Worm (Caenorhabditis elegans) whole organism, mixed stage, embryonic: Measurements from ENCODE around the gene F59B1.10.

ENCODE experiments used
- bed-3 ChIP-seq: fragments of 200-800 bp; sonication (Bioruptor generic); optimal IDR thresholded peaks from 3 replicates; lab custom pipeline; 2018; ENCODE audit warnings: mild to moderate bottlenecking, missing genetic modification characterization, moderate library complexity, missing compliant biosample characterization
- blmp-1 ChIP-seq: fragments of 150-350 bp; optimal IDR thresholded peaks from 2 replicates; lab custom pipeline; 2014; ENCODE audit warnings: missing biosample characterization, missing genetic modification characterization
- ceh-39 ChIP-seq: fragments of 150-350 bp; optimal IDR thresholded peaks from 2 replicates; lab custom pipeline; 2014; ENCODE audit warnings: missing biosample characterization, missing genetic modification characterization
- ceh-43 ChIP-seq: fragments of 200-800 bp; sonication (Bioruptor generic); optimal IDR thresholded peaks from 2 replicates; lab custom pipeline; 2018; ENCODE audit warnings: mild to moderate bottlenecking, missing genetic modification characterization, moderate library complexity, missing compliant biosample characterization
- ces-1 ChIP-seq: fragments of 150-350 bp; optimal IDR thresholded peaks from 2 replicates; lab custom pipeline; 2014; ENCODE audit warnings: missing biosample characterization, missing genetic modification reagents, missing genetic modification characterization
- cnd-1 ChIP-seq: fragments of 200-800 bp; sonication (Bioruptor generic); optimal IDR thresholded peaks from 2 replicates; lab custom pipeline; 2018; ENCODE audit warnings: mild to moderate bottlenecking, missing genetic modification characterization, missing compliant biosample characterization
- drap-1 ChIP-seq: fragments of 200-800 bp; sonication (Bioruptor generic); optimal IDR thresholded peaks from 3 replicates; lab custom pipeline; 2018; ENCODE audit warnings: mild to moderate bottlenecking, missing genetic modification characterization, missing compliant biosample characterization
- elt-1 ChIP-seq: sonication (generic microtip); optimal IDR thresholded peaks from 2 replicates; lab custom pipeline; 2017; ENCODE audit warnings: missing genetic modification characterization, mild to moderate bottlenecking, missing compliant biosample characterization, antibody characterized with exemption, moderate library complexity, borderline replicate concordance; ENCODE audit not compliant: insufficient read depth
- elt-3 ChIP-seq: fragments of 150-350 bp; optimal IDR thresholded peaks from 2 replicates; lab custom pipeline; 2014; ENCODE audit warnings: missing biosample characterization, missing genetic modification characterization
- flh-1 ChIP-seq: fragments of 200-800 bp; sonication (Bioruptor generic); optimal IDR thresholded peaks from 2 replicates; lab custom pipeline; 2018; ENCODE audit warnings: mild to moderate bottlenecking, missing genetic modification characterization, moderate library complexity, missing compliant biosample characterization
- ham-2 ChIP-seq: fragments of 200-800 bp; sonication (Bioruptor generic); optimal IDR thresholded peaks from 2 replicates; lab custom pipeline; 2018; ENCODE audit warnings: mild to moderate bottlenecking, missing genetic modification characterization, missing compliant biosample characterization
- hlh-1 ChIP-seq: fragments of 150-350 bp; optimal IDR thresholded peaks from 2 replicates; lab custom pipeline; 2014; ENCODE audit warnings: missing biosample characterization, missing genetic modification reagents, missing genetic modification characterization
- lin-13 ChIP-seq: fragments of 150-350 bp; optimal IDR thresholded peaks from 2 replicates; lab custom pipeline; 2014; ENCODE audit warnings: missing biosample characterization, missing genetic modification characterization
- lin-32 ChIP-seq: fragments of 200-800 bp; sonication (Bioruptor generic); optimal IDR thresholded peaks from 2 replicates; lab custom pipeline; 2018; ENCODE audit warnings: mild to moderate bottlenecking, missing genetic modification characterization, missing compliant biosample characterization
- lsy-2 ChIP-seq: fragments of 150-350 bp; optimal IDR thresholded peaks from 2 replicates; lab custom pipeline; 2014; ENCODE audit warnings: missing biosample characterization, missing genetic modification characterization
- mab-5 ChIP-seq: fragments of 150-350 bp; optimal IDR thresholded peaks from 2 replicates; lab custom pipeline; 2014; ENCODE audit warnings: missing biosample characterization, missing genetic modification characterization
- mep-1 ChIP-seq: fragments of 150-350 bp; optimal IDR thresholded peaks from 2 replicates; lab custom pipeline; 2017; ENCODE audit warnings: missing biosample characterization, missing genetic modification reagents, missing genetic modification characterization, inconsistent platforms
- mls-2 ChIP-seq: sonication (generic microtip); optimal IDR thresholded peaks from 2 replicates; lab custom pipeline; 2016; ENCODE audit warnings: mild to moderate bottlenecking, missing genetic modification characterization, moderate library complexity, missing compliant biosample characterization
- nhr-12 ChIP-seq: fragments of 150-350 bp; optimal IDR thresholded peaks from 2 replicates; lab custom pipeline; 2014; ENCODE audit warnings: missing biosample characterization, missing genetic modification characterization
- nhr-237 ChIP-seq: fragments of 150-350 bp; optimal IDR thresholded peaks from 2 replicates; lab custom pipeline; 2014; ENCODE audit warnings: missing biosample characterization, missing genetic modification characterization
- nhr-28 ChIP-seq: fragments of 150-350 bp; optimal IDR thresholded peaks from 2 replicates; lab custom pipeline; 2014; ENCODE audit warnings: missing biosample characterization, missing genetic modification characterization
- nhr-76 ChIP-seq: sonication (generic microtip); optimal IDR thresholded peaks from 2 replicates; lab custom pipeline; 2017; ENCODE audit warnings: missing biosample characterization, missing genetic modification characterization
- pha-4 ChIP-seq: fragments of 150-350 bp; optimal IDR thresholded peaks from 2 replicates; lab custom pipeline; 2018; ENCODE audit warnings: missing biosample characterization, missing genetic modification reagents, missing genetic modification characterization
- sem-2 ChIP-seq: fragments of 200-800 bp; sonication (Bioruptor generic); optimal IDR thresholded peaks from 2 replicates; lab custom pipeline; 2018; ENCODE audit warnings: mild to moderate bottlenecking, missing genetic modification characterization, missing compliant biosample characterization
- snpc-4 ChIP-seq: fragments of 150-350 bp; optimal IDR thresholded peaks from 2 replicates; lab custom pipeline; 2014; ENCODE audit warnings: missing biosample characterization, missing genetic modification characterization
- unc-120 ChIP-seq: sonication (generic microtip); optimal IDR thresholded peaks from 2 replicates; lab custom pipeline; 2017; ENCODE audit warnings: missing genetic modification characterization, missing compliant biosample characterization; ENCODE audit not compliant: poor library complexity, severe bottlenecking
- unc-39 ChIP-seq: fragments of 150-350 bp; optimal IDR thresholded peaks from 2 replicates; lab custom pipeline; 2014; ENCODE audit warnings: missing biosample characterization, missing genetic modification characterization
- unc-62 ChIP-seq: fragments of 150-350 bp; optimal IDR thresholded peaks from 2 replicates; lab custom pipeline; 2014; ENCODE audit warnings: missing biosample characterization, missing genetic modification reagents, missing genetic modification characterization
- zip-8 ChIP-seq: fragments of 150-350 bp; optimal IDR thresholded peaks from 2 replicates; lab custom pipeline; 2014; ENCODE audit warnings: missing biosample characterization, missing genetic modification characterization
- ztf-11 ChIP-seq: fragments of 150-350 bp; optimal IDR thresholded peaks from 2 replicates; lab custom pipeline; 2014; ENCODE audit warnings: missing biosample characterization, missing genetic modification characterization

The F59B1.10 gene

ce11 chrV:3634293-3635016 is 13.3 kb downstream of the F59B1.10 start:
- no peak for TF ChIP-seq drap-1 (GFP tag; lab: Kevin White, UChicago)
- TF ChIP-seq ces-1 (GFP tag; lab: Kevin White, UChicago) = no peak
- no peak for TF ChIP-seq elt-3 (tag; lab: Kevin White, UChicago)
- no peak for TF ChIP-seq ceh-43
- no peak for TF ChIP-seq flh-1 (GFP tag; lab: Kevin White, UChicago)
- no peak for TF ChIP-seq lin-32
- TF ChIP-seq ceh-39 (tag; lab: Kevin White, UChicago) = no peak
- TF ChIP-seq mls-2 (tag; lab: Kevin White, UChicago) = no peak

ce11 chrV:3633041-3633440 is 14.7 kb downstream of the F59B1.10 start, which contains the start of gene F59B1.2:
TSS of gene F59B1.2 (plus strand) at chrV:3633341.
- TF ChIP-seq nhr-12 (tag; lab: Kevin White, UChicago) (no peak), mep-1 (tag; lab: Kevin White, UChicago) (no peak), lin-13 (tag; lab: Kevin White, UChicago) (no peak), pha-4 (no peak), sem-2 (no peak), hlh-1 (tag; lab: Kevin White, UChicago) (no peak), drap-1 (GFP tag; lab: Kevin White, UChicago) (no peak), unc-120 (tag; lab: Kevin White, UChicago) (no peak)

- TF ChIP-seq ham-2 = no peak
- no peak for TF ChIP-seq elt-3 (tag; lab: Kevin White, UChicago)
- TF ChIP-seq lin-13 (tag; lab: Kevin White, UChicago) = no peak
- TF ChIP-seq flh-1 (GFP tag; lab: Kevin White, UChicago) = no peak
- TF ChIP-seq ceh-39 (tag; lab: Kevin White, UChicago) = no peak
- no peak for TF ChIP-seq sem-2
- TF ChIP-seq lsy-2 (tag; lab: Kevin White, UChicago) = no peak
- TF ChIP-seq blmp-1 (tag; lab: Kevin White, UChicago) = no peak
- TF ChIP-seq nhr-76 (tag; lab: Kevin White, UChicago) = no peak
- TF ChIP-seq bed-3 = no peak
- no peak for TF ChIP-seq elt-1 (tag; lab: Kevin White, UChicago)
- TF ChIP-seq ztf-11 (tag; lab: Kevin White, UChicago) = no peak
- no peak for TF ChIP-seq pha-4
- no peak for TF ChIP-seq unc-39 (tag; lab: Kevin White, UChicago)
- no peak for TF ChIP-seq ces-1 (GFP tag; lab: Kevin White, UChicago)
- TF ChIP-seq mep-1 (tag; lab: Kevin White, UChicago) = no peak
- TF ChIP-seq zip-8 = no peak
- no peak for TF ChIP-seq snpc-4 (tag; lab: Kevin White, UChicago)
These were observed 15.3 kb downstream of the F59B1.10 start for ce11 chrV:3632249-3633030.

- no peak for TF ChIP-seq nhr-28
- TF ChIP-seq bed-3 = no peak
- no peak for TF ChIP-seq mep-1 (tag; lab: Kevin White, UChicago)
- no peak for TF ChIP-seq unc-39 (tag; lab: Kevin White, UChicago)
- no peak for TF ChIP-seq blmp-1 (tag; lab: Kevin White, UChicago)
- TF ChIP-seq ztf-11 (tag; lab: Kevin White, UChicago) = no peak
These were observed 16.2 kb downstream of the F59B1.10 start, which contains the start of gene F59B1.6 for ce11 chrV:3631591-3631990. TSS of gene F59B1.6 (minus strand) at chrV:3631691.

- TF ChIP-seq mab-5 (tag; lab: Kevin White, UChicago) = no peak
- no peak for TF ChIP-seq ztf-11 (tag; lab: Kevin White, UChicago)
- no peak for TF ChIP-seq nhr-28
- no peak for TF ChIP-seq flh-1 (GFP tag; lab: Kevin White, UChicago)
- TF ChIP-seq elt-1 (tag; lab: Kevin White, UChicago) = no peak
- TF ChIP-seq lin-13 (tag; lab: Kevin White, UChicago) = no peak
- TF ChIP-seq nhr-237 (tag; lab: Kevin White, UChicago) = no peak
- TF ChIP-seq nhr-76 (tag; lab: Kevin White, UChicago) = no peak
- no peak for TF ChIP-seq cnd-1 (tag; lab: Kevin White, UChicago)
- TF ChIP-seq ceh-39 (tag; lab: Kevin White, UChicago) = no peak
- TF ChIP-seq unc-62 (GFP tag; lab: Kevin White, UChicago) = no peak
- TF ChIP-seq mls-2 (tag; lab: Kevin White, UChicago) = no peak
- TF ChIP-seq, all 35 proteins: peak for 0
These were observed 20.8 kb downstream of the F59B1.10 start, which contains the start of gene F59B1.4 for ce11 chrV:3626944-3627343. TSS of gene F59B1.4 (minus strand) at chrV:3627044.
